Fruit fly (Drosophila melanogaster) whole organism, embryonic: Measurements from ENCODE around the gene Pfas.

Source experiments
- cg ChIP-seq: fragments of 200-800 bp; sonication (Bioruptor generic); optimal IDR thresholded peaks from 3 replicates; lab custom pipeline; 2019; ENCODE audit warnings: missing biosample characterization, mild to moderate bottlenecking, missing genetic modification characterization, moderate library complexity
- lov ChIP-seq, 2 experiments: fragments of 200-800 bp in 1 of 2; fragments of >200 bp in 1 of 2; sonication (Bioruptor generic) in 1 of 2; IDR thresholded peaks in 1 of 2; optimal IDR thresholded peaks in 1 of 2; 2 replicates in 1 of 2; 3 replicates in 1 of 2; pipeline versions ENCODE4 v1.3.6 to Lab custom; 2017 to 2022; ENCODE audit warnings: missing biosample characterization in 1 of 2, missing genetic modification characterization in 1 of 2

- TF ChIP-seq lov (optimal IDR thresholded peaks at IDR 0.05; lab: Kevin White, UChicago): no peak
- no peak for TF ChIP-seq lov (GFP tag; IDR thresholded peaks at IDR 0.05; lab: Robert Waterston, UW)
- TF ChIP-seq cg (GFP tag; lab: Kevin White, UChicago): no peak
Measured at dm6 chr2L:5998383-5998782, 47.5 kb downstream of the Pfas start.
